Worm (Caenorhabditis elegans): ENCODE measurements around the gene K03H1.7.

Gene K03H1.7

ce11 chrIII:9946806-9947419 is at the start of gene K03H1.7:
Gene K03H1.7, plus strand, starts transcription at chrIII:9947405.
- TF ChIP-seq med-1 (GFP tag; optimal IDR thresholded peaks at IDR 0.05; ENCODE audit: insufficient read depth), result no peak
- no peak for TF ChIP-seq T22C8.4 (GFP tag; IDR thresholded peaks at IDR 0.05)
- no peak for TF ChIP-seq ztf-29 (GFP tag; IDR thresholded peaks at IDR 0.05)
- TF ChIP-seq flt-1 (GFP tag; IDR thresholded peaks at IDR 0.05), result no peak
- no peak for TF ChIP-seq cog-1 (tag; optimal IDR thresholded peaks at IDR 0.05)
- no peak for TF ChIP-seq klf-2 (GFP tag; conservative IDR thresholded peaks at IDR 0.05)

DNA sequence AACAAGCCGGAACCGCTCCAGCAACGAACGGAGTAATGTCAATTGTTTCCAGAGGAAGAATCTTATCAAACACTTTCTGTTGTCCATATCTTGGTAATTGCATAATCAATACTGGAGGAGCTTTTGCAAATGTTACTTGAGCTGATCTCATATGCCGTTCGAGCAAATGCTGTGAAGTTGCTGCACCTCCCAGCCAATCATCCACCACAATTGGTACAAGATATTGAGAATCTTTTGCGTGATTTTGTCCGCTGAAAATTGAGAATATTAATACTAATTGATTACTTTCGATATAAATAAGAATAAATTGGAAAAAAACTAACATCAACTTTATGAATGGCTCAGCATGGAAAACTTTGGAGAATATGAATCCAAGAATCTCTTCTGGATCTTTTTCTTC is 47.5 kb upstream of the K03H1.7 start:
- TF ChIP-seq tab-1 (GFP tag; IDR thresholded peaks at IDR 0.05), result no peak
- no peak for TF ChIP-seq cog-1 (tag; optimal IDR thresholded peaks at IDR 0.05)
- TF ChIP-seq klf-2 (GFP tag; conservative IDR thresholded peaks at IDR 0.05), result no peak
- TF ChIP-seq ref-1 (GFP tag; conservative IDR thresholded peaks at IDR 0.05), result no peak
- no peak for TF ChIP-seq T22C8.4 (GFP tag; IDR thresholded peaks at IDR 0.05)
- no peak for TF ChIP-seq med-1 (GFP tag; optimal IDR thresholded peaks at IDR 0.05; ENCODE audit: insufficient read depth)
- TF ChIP-seq ztf-23 (GFP tag; IDR thresholded peaks at IDR 0.05), result no peak
- no peak for TF ChIP-seq ztf-29 (GFP tag; IDR thresholded peaks at IDR 0.05)
- no peak for TF ChIP-seq flt-1 (GFP tag; IDR thresholded peaks at IDR 0.05)

- TF ChIP-seq T22C8.4 (GFP tag; IDR thresholded peaks at IDR 0.05) (no peak), flt-1 (GFP tag; IDR thresholded peaks at IDR 0.05) (no peak), ztf-23 (GFP tag; IDR thresholded peaks at IDR 0.05) (no peak)
Observed at ce11 chrIII:9903694-9904292, 43.4 kb upstream of the K03H1.7 start.

DNA sequence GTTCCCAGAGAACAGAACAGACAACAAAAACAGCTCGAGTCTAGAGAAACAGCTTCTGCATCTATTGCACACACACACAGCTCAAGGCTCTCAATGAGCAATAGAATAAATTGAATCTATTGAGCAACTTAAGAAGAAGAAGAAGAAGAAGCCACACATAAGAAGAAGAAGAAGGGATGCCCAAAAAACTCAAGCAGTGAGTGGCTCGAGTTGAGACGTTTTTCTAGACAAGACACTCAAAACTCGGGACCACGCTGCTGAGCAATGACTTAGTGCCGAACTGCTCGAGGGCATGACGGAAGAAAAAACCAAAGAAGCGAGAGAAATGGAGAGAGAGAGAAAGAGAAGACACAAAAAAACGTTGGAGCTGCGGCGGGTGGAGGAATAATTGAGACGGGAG is 41.9 kb upstream of the K03H1.7 start:
- TF ChIP-seq flt-1 (GFP tag; IDR thresholded peaks at IDR 0.05), result no peak
- TF ChIP-seq klf-2 (GFP tag; conservative IDR thresholded peaks at IDR 0.05), result no peak
- no peak for TF ChIP-seq tab-1 (GFP tag; IDR thresholded peaks at IDR 0.05)
- no peak for TF ChIP-seq ref-1 (GFP tag; conservative IDR thresholded peaks at IDR 0.05)
- no peak for TF ChIP-seq ztf-23 (GFP tag; IDR thresholded peaks at IDR 0.05)
- no peak for TF ChIP-seq med-1 (GFP tag; optimal IDR thresholded peaks at IDR 0.05; ENCODE audit: insufficient read depth)
- TF ChIP-seq ztf-29 (GFP tag; IDR thresholded peaks at IDR 0.05), result no peak
- TF ChIP-seq T22C8.4 (GFP tag; IDR thresholded peaks at IDR 0.05), result no peak
- no peak for TF ChIP-seq cog-1 (tag; optimal IDR thresholded peaks at IDR 0.05)

ce11 chrIII:9907574-9907973 is 39.6 kb upstream of the K03H1.7 start:
- TF ChIP-seq ztf-23 (GFP tag; IDR thresholded peaks at IDR 0.05) (no peak), ref-1 (GFP tag; conservative IDR thresholded peaks at IDR 0.05) (no peak), T22C8.4 (GFP tag; IDR thresholded peaks at IDR 0.05) (no peak), klf-2 (GFP tag; conservative IDR thresholded peaks at IDR 0.05) (no peak), cog-1 (tag; optimal IDR thresholded peaks at IDR 0.05) (no peak), tab-1 (GFP tag; IDR thresholded peaks at IDR 0.05) (no peak), ztf-29 (GFP tag; IDR thresholded peaks at IDR 0.05) (no peak), flt-1 (GFP tag; IDR thresholded peaks at IDR 0.05) (no peak), med-1 (GFP tag; optimal IDR thresholded peaks at IDR 0.05; ENCODE audit: insufficient read depth) (no peak)

- TF ChIP-seq ztf-23 (GFP tag; IDR thresholded peaks at IDR 0.05), result no peak
- TF ChIP-seq T22C8.4 (GFP tag; IDR thresholded peaks at IDR 0.05), result no peak
- TF ChIP-seq cog-1 (tag; optimal IDR thresholded peaks at IDR 0.05), result no peak
- no peak for TF ChIP-seq flt-1 (GFP tag; IDR thresholded peaks at IDR 0.05)
- TF ChIP-seq klf-2 (GFP tag; conservative IDR thresholded peaks at IDR 0.05), result no peak
- TF ChIP-seq ztf-29 (GFP tag; IDR thresholded peaks at IDR 0.05), result no peak
- no peak for TF ChIP-seq tab-1 (GFP tag; IDR thresholded peaks at IDR 0.05)
- TF ChIP-seq ref-1 (GFP tag; conservative IDR thresholded peaks at IDR 0.05), result no peak
- no peak for TF ChIP-seq med-1 (GFP tag; optimal IDR thresholded peaks at IDR 0.05; ENCODE audit: insufficient read depth)
Observed at ce11 chrIII:9908769-9909168, 38.4 kb upstream of the K03H1.7 start.

DNA sequence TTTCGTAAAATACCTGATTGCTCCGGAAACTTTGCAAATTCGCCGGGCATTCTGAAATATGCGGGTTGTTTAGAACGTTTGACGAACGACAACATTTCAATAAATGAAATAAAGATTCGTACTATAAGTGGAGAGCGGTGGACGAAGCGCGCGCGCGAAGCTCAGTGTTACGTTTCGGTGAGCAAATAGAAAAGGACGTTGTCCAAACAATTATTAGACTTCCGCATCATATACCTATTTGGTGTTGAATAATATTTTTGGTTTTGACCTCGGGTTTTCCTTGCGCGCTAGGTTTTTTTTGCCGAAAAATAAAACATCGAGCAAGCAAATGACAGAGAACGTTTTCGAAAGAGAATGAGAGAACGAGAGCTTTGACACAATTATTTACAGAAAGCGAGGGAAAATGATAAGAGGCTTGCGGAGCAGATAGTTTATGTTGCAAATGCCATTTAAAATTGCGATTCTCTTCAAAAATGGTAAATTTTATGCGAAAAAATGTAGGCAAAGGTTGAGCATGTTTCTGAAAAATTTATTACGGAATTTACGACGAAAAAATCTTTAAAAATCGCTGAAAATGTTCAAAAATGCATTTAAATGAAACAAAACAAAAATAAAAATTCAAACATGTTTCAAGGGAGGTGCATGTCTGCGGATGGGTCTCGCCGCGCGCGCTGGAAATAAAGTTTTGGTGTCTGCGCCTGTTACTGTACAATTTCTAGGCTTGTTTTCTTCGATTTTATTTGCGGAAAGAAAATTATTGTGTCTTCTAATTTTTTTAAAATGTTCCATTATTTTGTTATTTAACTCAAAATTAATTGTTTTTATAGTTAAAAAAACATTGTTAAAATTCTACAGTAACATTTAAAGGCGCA is 36.4 kb upstream of the K03H1.7 start, which contains the start of the genes cyld-1 and F40F12.9:
cyld-1 (minus strand) TSS at position 51 of the 872 bp plus-strand sequence.
F40F12.9 (plus strand) TSS at position 721 of the 872 bp plus-strand sequence.
- TF ChIP-seq med-1 (GFP tag; optimal IDR thresholded peaks at IDR 0.05; ENCODE audit: insufficient read depth), result no peak

DNA sequence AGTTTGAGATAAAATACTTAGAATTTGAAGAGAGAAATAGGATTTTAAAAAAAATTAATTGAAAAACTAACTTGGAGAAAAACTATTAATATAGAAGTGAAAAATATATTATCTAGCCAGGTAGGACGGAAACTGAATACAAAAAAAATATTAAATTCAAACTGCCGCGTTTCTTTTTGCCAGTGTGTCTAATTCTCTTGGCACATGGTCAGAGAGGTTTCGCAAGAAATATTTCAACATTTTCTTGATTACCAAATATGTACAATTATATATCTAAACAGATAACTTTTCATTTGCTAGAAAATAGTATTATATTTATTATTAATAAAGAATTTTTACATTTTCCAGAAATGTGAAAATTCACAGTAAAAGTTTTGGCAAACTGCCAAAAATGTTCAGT is 34.7 kb upstream of the K03H1.7 start:
- TF ChIP-seq flt-1 (GFP tag; IDR thresholded peaks at IDR 0.05) (no peak), T22C8.4 (GFP tag; IDR thresholded peaks at IDR 0.05) (no peak), med-1 (GFP tag; optimal IDR thresholded peaks at IDR 0.05; ENCODE audit: insufficient read depth) (no peak), tab-1 (GFP tag; IDR thresholded peaks at IDR 0.05) (no peak), cog-1 (tag; optimal IDR thresholded peaks at IDR 0.05) (no peak), ref-1 (GFP tag; conservative IDR thresholded peaks at IDR 0.05) (no peak), ztf-23 (GFP tag; IDR thresholded peaks at IDR 0.05) (no peak), klf-2 (GFP tag; conservative IDR thresholded peaks at IDR 0.05) (no peak), ztf-29 (GFP tag; IDR thresholded peaks at IDR 0.05) (no peak)

DNA sequence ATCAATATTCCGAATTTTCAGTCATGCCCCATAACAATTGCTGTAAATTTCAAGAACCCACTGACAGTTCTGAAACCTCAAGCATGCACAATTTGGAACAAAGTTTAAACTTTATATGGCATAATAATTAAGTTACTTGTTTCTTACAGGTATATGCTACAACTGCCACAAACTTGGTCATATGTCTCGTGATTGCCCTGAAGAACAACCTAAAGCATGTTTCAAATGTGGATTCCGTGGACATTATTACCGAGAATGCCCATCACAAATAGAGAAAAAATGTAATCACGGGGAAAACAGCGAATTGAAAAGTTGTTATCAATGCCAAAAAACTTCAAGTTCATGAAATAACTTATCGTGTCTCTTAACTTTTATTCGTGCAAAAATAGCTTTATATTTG is 34.2 kb upstream of the K03H1.7 start:
- TF ChIP-seq ztf-23 (GFP tag; IDR thresholded peaks at IDR 0.05) (0 out of 2 replicates have a peak, but pooled peaks have one; percentile 9), med-1 (GFP tag; optimal IDR thresholded peaks at IDR 0.05; ENCODE audit: insufficient read depth) (no peak)

DNA sequence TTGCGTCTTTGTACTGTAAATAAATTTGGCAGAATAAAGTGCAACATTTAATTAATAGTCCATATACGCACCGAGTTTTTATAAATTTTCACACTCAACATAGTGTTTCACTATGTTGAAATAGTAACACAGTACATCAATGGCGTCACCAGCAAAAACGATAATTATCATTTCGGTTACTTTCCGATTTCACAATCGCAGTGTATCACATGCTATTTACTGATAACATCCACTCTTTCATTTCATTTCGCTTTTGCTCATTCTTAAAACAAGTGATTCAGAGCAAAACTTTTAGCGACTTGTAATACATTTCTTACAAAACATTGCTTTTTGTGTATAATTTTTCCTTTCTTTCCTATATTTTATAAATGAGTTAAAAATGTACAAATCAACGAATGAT is 33.5 kb upstream of the K03H1.7 start, which contains the start of gene cbp-3:
cbp-3 (plus strand) TSS at position 272 of the 400 bp plus-strand sequence.
- no peak for TF ChIP-seq ztf-23 (GFP tag; IDR thresholded peaks at IDR 0.05)
- TF ChIP-seq flt-1 (GFP tag; IDR thresholded peaks at IDR 0.05), result no peak
- TF ChIP-seq ref-1 (GFP tag; conservative IDR thresholded peaks at IDR 0.05), result no peak
- no peak for TF ChIP-seq ztf-29 (GFP tag; IDR thresholded peaks at IDR 0.05)
- TF ChIP-seq cog-1 (tag; optimal IDR thresholded peaks at IDR 0.05), result no peak
- TF ChIP-seq med-1 (GFP tag; optimal IDR thresholded peaks at IDR 0.05; ENCODE audit: insufficient read depth), result no peak
- TF ChIP-seq tab-1 (GFP tag; IDR thresholded peaks at IDR 0.05), result no peak
- no peak for TF ChIP-seq klf-2 (GFP tag; conservative IDR thresholded peaks at IDR 0.05)
- no peak for TF ChIP-seq T22C8.4 (GFP tag; IDR thresholded peaks at IDR 0.05)
